Worm (Caenorhabditis elegans): ENCODE data around the gene K11H3.3.
A peak's percentile ranks its signal among the peaks of the same experiment; 100 is the strongest.

The K11H3.3 gene

DNA sequence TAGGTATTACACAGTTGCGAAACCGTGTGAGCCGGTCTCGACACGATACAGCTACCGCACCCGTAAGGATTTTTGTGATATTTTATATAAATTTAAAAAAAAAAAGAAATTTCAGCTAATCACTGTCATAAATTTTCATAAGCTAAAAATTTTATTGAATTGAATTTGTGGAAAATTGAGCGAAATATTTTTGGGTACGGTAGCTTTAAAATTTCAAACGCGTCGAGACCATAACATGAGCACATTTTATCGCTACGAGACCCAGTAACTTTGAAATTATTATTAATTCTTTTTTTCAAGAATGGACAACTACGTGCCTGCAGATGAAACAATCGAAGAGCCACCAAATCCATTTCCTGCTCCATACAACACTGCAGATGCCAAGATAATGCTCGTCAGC, 38.5 kb upstream of the K11H3.3 start, which contains the start of gene ZK632.14:
Gene ZK632.14 (plus strand): TSS at position 301 of the 400 bp plus-strand sequence.
- TF ChIP-seq nhr-28 (tag; optimal IDR thresholded peaks at IDR 0.05): no peak
- TF ChIP-seq lin-32 (GFP tag; optimal IDR thresholded peaks at IDR 0.05): no peak
- TF ChIP-seq ham-2 (GFP tag; optimal IDR thresholded peaks at IDR 0.05): no peak
- no peak for TF ChIP-seq hlh-1 (tag; optimal IDR thresholded peaks at IDR 0.05)
- no peak for TF ChIP-seq bed-3 (GFP tag; optimal IDR thresholded peaks at IDR 0.05)
- no peak for TF ChIP-seq nhr-76 (tag; optimal IDR thresholded peaks at IDR 0.05)
- TF ChIP-seq ceh-39 (tag; optimal IDR thresholded peaks at IDR 0.05): no peak
- no peak for TF ChIP-seq snpc-4 (tag; optimal IDR thresholded peaks at IDR 0.05)
- TF ChIP-seq ceh-83 (GFP tag; optimal IDR thresholded peaks at IDR 0.05): no peak
- no peak for TF ChIP-seq pha-4 (tag; optimal IDR thresholded peaks at IDR 0.05)
- TF ChIP-seq cnd-1 (tag; optimal IDR thresholded peaks at IDR 0.05): no peak
- no peak for TF ChIP-seq mep-1 (tag; optimal IDR thresholded peaks at IDR 0.05)
- no peak for TF ChIP-seq elt-1 (tag; optimal IDR thresholded peaks at IDR 0.05; ENCODE audit: borderline replicate concordance, insufficient read depth)
- no peak for TF ChIP-seq unc-39 (tag; optimal IDR thresholded peaks at IDR 0.05)
- TF ChIP-seq lsy-2 (tag; optimal IDR thresholded peaks at IDR 0.05): no peak

- TF ChIP-seq sptf-1 (tag; optimal IDR thresholded peaks at IDR 0.05): peak; percentile 29
- TF ChIP-seq lsy-2 (tag; optimal IDR thresholded peaks at IDR 0.05): no peak
- TF ChIP-seq nhr-28 (tag; optimal IDR thresholded peaks at IDR 0.05): no peak
- TF ChIP-seq unc-39 (tag; optimal IDR thresholded peaks at IDR 0.05): no peak
- TF ChIP-seq bed-3 (GFP tag; optimal IDR thresholded peaks at IDR 0.05): no peak
- no peak for TF ChIP-seq ceh-83 (GFP tag; optimal IDR thresholded peaks at IDR 0.05)
- TF ChIP-seq nhr-2 (tag; optimal IDR thresholded peaks at IDR 0.05): peak; percentile 84
- TF ChIP-seq nhr-12 (tag; optimal IDR thresholded peaks at IDR 0.05): no peak
- no peak for TF ChIP-seq ztf-11 (tag; optimal IDR thresholded peaks at IDR 0.05)
- no peak for TF ChIP-seq elt-1 (tag; optimal IDR thresholded peaks at IDR 0.05; ENCODE audit: borderline replicate concordance, insufficient read depth)
- TF ChIP-seq unc-120 (tag; optimal IDR thresholded peaks at IDR 0.05; ENCODE audit: poor library complexity, severe bottlenecking): peak; percentile 30
- peak; percentile 38 for TF ChIP-seq unc-62 (GFP tag; optimal IDR thresholded peaks at IDR 0.05)
- no peak for TF ChIP-seq nhr-237 (tag; optimal IDR thresholded peaks at IDR 0.05)
- TF ChIP-seq snpc-4 (tag; optimal IDR thresholded peaks at IDR 0.05): no peak
- TF ChIP-seq mls-2 (tag; optimal IDR thresholded peaks at IDR 0.05): peak; percentile 73
- no peak for TF ChIP-seq ceh-39 (tag; optimal IDR thresholded peaks at IDR 0.05)
- peak; percentile 34 for TF ChIP-seq ham-2 (GFP tag; optimal IDR thresholded peaks at IDR 0.05)
- TF ChIP-seq ceh-43 (GFP tag; optimal IDR thresholded peaks at IDR 0.05): no peak
- TF ChIP-seq ces-1 (GFP tag; optimal IDR thresholded peaks at IDR 0.05): peak; percentile 4
- TF ChIP-seq zip-8 (tag; optimal IDR thresholded peaks at IDR 0.05): no peak
- TF ChIP-seq sem-2 (GFP tag; optimal IDR thresholded peaks at IDR 0.05): no peak
- TF ChIP-seq mep-1 (tag; optimal IDR thresholded peaks at IDR 0.05): peak; percentile 8
- no peak for TF ChIP-seq pha-4 (tag; optimal IDR thresholded peaks at IDR 0.05)
- TF ChIP-seq M03D4.4 (tag; optimal IDR thresholded peaks at IDR 0.05): no peak
- TF ChIP-seq blmp-1 (tag; optimal IDR thresholded peaks at IDR 0.05): no peak
- TF ChIP-seq nhr-76 (tag; optimal IDR thresholded peaks at IDR 0.05): no peak
- TF ChIP-seq lin-32 (GFP tag; optimal IDR thresholded peaks at IDR 0.05): peak; percentile 16
- TF ChIP-seq cnd-1 (tag; optimal IDR thresholded peaks at IDR 0.05): peak; percentile 67
Observed at ce11 chrIII:9817087-9817612, 34.5 kb upstream of the K11H3.3 start, which contains the start of gene cnx-1. Gene cnx-1 (minus strand): TSS chrIII:9817137.

DNA sequence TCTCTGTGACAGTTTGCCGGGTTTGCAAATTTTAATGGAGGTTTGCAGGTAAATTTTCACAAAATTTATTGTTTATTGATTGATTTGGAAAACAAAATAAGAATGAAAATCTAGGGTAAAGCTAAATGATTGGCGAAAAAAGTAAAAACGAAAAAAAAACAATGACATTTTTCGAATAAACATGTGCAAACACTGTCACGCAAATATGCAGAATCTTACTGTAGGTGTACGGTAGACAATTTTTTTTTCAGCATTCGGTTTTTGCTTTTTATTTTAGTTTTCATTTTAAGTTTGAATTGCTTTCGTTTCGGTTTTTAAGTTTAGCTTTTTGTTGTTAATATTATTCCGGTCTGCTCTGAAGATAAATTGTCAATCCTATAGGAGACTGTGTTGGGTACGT, 33.8 kb upstream of the K11H3.3 start:
- no peak for TF ChIP-seq hlh-1 (tag; optimal IDR thresholded peaks at IDR 0.05)
- peak; percentile 81 for TF ChIP-seq lsy-2 (tag; optimal IDR thresholded peaks at IDR 0.05)
- no peak for TF ChIP-seq lin-32 (GFP tag; optimal IDR thresholded peaks at IDR 0.05)

ce11 chrIII:9818763-9819162, 32.9 kb upstream of the K11H3.3 start, which contains the start of gene panl-3:
Gene panl-3 (plus strand): TSS chrIII:9819056.
- TF ChIP-seq M03D4.4 (tag; optimal IDR thresholded peaks at IDR 0.05) (no peak), hlh-1 (tag; optimal IDR thresholded peaks at IDR 0.05) (no peak), mls-2 (tag; optimal IDR thresholded peaks at IDR 0.05) (no peak), drap-1 (GFP tag; optimal IDR thresholded peaks at IDR 0.05) (no peak), zip-8 (tag; optimal IDR thresholded peaks at IDR 0.05) (no peak), pha-4 (tag; optimal IDR thresholded peaks at IDR 0.05) (peak; percentile 23), cnd-1 (tag; optimal IDR thresholded peaks at IDR 0.05) (peak; percentile 46), ham-2 (GFP tag; optimal IDR thresholded peaks at IDR 0.05) (no peak), lin-32 (GFP tag; optimal IDR thresholded peaks at IDR 0.05) (no peak), nhr-2 (tag; optimal IDR thresholded peaks at IDR 0.05) (no peak), unc-120 (tag; optimal IDR thresholded peaks at IDR 0.05; ENCODE audit: poor library complexity, severe bottlenecking) (no peak), bed-3 (GFP tag; optimal IDR thresholded peaks at IDR 0.05) (no peak), ceh-43 (GFP tag; optimal IDR thresholded peaks at IDR 0.05) (no peak), lin-13 (tag; optimal IDR thresholded peaks at IDR 0.05) (peak; percentile 14), elt-1 (tag; optimal IDR thresholded peaks at IDR 0.05; ENCODE audit: borderline replicate concordance, insufficient read depth) (no peak), lsy-2 (tag; optimal IDR thresholded peaks at IDR 0.05) (peak; percentile 4), snpc-4 (tag; optimal IDR thresholded peaks at IDR 0.05) (no peak), nhr-28 (tag; optimal IDR thresholded peaks at IDR 0.05) (no peak), sptf-1 (tag; optimal IDR thresholded peaks at IDR 0.05) (peak; percentile 37), unc-62 (GFP tag; optimal IDR thresholded peaks at IDR 0.05) (no peak), sem-2 (GFP tag; optimal IDR thresholded peaks at IDR 0.05) (no peak), unc-39 (tag; optimal IDR thresholded peaks at IDR 0.05) (no peak), blmp-1 (tag; optimal IDR thresholded peaks at IDR 0.05) (no peak), mep-1 (tag; optimal IDR thresholded peaks at IDR 0.05) (peak; percentile 49), nhr-237 (tag; optimal IDR thresholded peaks at IDR 0.05) (no peak), tbx-8 (GFP tag; optimal IDR thresholded peaks at IDR 0.05) (no peak), ztf-11 (tag; optimal IDR thresholded peaks at IDR 0.05) (no peak), elt-3 (tag; optimal IDR thresholded peaks at IDR 0.05) (no peak)

Measured in whole organism, mixed stage, embryonic.